Worm (Caenorhabditis elegans) whole organism, L4 larva: ENCODE results near the gene latd-1.

ENCODE experiments used
- Y75B8A.6 ChIP-seq: fragments of 200-800 bp; sonication (Bioruptor generic); IDR thresholded peaks from 2 replicates; pipeline ENCODE4 v1.3.6; 2022; ENCODE audit warnings: missing genetic modification reagents, missing genetic modification characterization, missing compliant biosample characterization
- ceh-32 ChIP-seq: sonication (generic microtip); optimal IDR thresholded peaks from 2 replicates; lab custom pipeline; 2016; ENCODE audit warnings: mild to moderate bottlenecking, missing genetic modification characterization, missing compliant biosample characterization; ENCODE audit not compliant: poor library complexity
- fkh-10 ChIP-seq: fragments of 150-350 bp; optimal IDR thresholded peaks from 2 replicates; lab custom pipeline; 2014; ENCODE audit warnings: missing biosample characterization, missing genetic modification reagents, missing genetic modification characterization
- hlh-30 ChIP-seq: sonication (generic microtip); optimal IDR thresholded peaks from 2 replicates; lab custom pipeline; 2017; ENCODE audit warnings: antibody characterized with exemption, mild to moderate bottlenecking, missing genetic modification characterization, missing compliant biosample characterization; ENCODE audit not compliant: insufficient read depth
- lin-29 ChIP-seq: fragments of 200-800 bp; sonication (Bioruptor generic); IDR thresholded peaks from 2 replicates; pipeline ENCODE4 v1.3.6; 2022; ENCODE audit warnings: missing genetic modification reagents, missing genetic modification characterization, missing compliant biosample characterization
- nhr-237 ChIP-seq: sonication (generic microtip); optimal IDR thresholded peaks from 2 replicates; lab custom pipeline; 2017; ENCODE audit warnings: missing biosample characterization, missing genetic modification characterization
- nhr-76 ChIP-seq: fragments of 150-350 bp; optimal IDR thresholded peaks from 2 replicates; lab custom pipeline; 2014; ENCODE audit warnings: missing biosample characterization, missing genetic modification characterization

DNA sequence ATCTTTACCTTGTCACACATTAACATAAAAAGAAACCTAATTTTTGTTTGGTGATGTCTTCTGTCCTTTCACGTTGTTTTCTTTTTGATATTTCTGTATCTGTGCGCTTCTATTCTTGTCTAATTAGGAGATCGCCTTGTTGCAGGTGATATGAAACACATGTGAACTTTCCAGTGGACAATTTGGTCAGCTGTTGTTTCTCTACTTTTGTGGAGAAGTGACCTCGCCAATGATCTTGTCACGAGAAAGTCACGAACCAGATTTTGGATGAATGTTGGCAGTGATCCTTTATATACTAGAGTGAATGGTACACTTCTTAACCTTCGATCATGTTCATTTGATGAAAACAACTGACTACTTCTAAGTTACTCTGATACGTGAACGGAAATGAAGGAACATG is 34.9 kb upstream of the latd-1 start:
- no peak for TF ChIP-seq hlh-30 (tag; lab: Kevin White, UChicago)
- TF ChIP-seq Y75B8A.6 = no peak
- no peak for TF ChIP-seq fkh-10 (GFP tag; lab: Kevin White, UChicago)
- no peak for TF ChIP-seq ceh-32 (tag; lab: Kevin White, UChicago)
- TF ChIP-seq lin-29 (GFP tag; lab: Robert Waterston, UW) = no peak
- no peak for TF ChIP-seq nhr-76 (tag; lab: Kevin White, UChicago)
- TF ChIP-seq nhr-237 (tag; lab: Kevin White, UChicago) = no peak
